Worm (Caenorhabditis elegans) whole organism, young adult: ENCODE data around the gene ckc-1.

Experiments used
- B0019.2 ChIP-seq: fragments of 200-800 bp; sonication (Bioruptor generic); conservative IDR thresholded peaks from 2 replicates; pipeline ENCODE4 v1.3.6; 2022; ENCODE audit warnings: missing genetic modification reagents, missing genetic modification characterization, missing compliant biosample characterization
- F49E8.2 ChIP-seq: sonication (generic microtip); optimal IDR thresholded peaks from 3 replicates; lab custom pipeline; 2017; ENCODE audit warnings: missing genetic modification characterization, mild to moderate bottlenecking, missing compliant biosample characterization, antibody characterized with exemption, moderate library complexity; ENCODE audit not compliant: insufficient read depth
- Y95B8A.8 ChIP-seq: fragments of 200-800 bp; sonication (Bioruptor generic); IDR thresholded peaks from 2 replicates; pipeline ENCODE4 v1.3.6; 2022; ENCODE audit warnings: missing genetic modification reagents, missing genetic modification characterization, missing compliant biosample characterization
- ama-1 ChIP-seq, 3 experiments: fragments of 150-350 bp in 1 of 3; sonication (generic microtip) in 2 of 3; optimal IDR thresholded peaks; 2 replicates each; lab custom pipeline; 2014 to 2018; ENCODE audit warnings: missing biosample characterization in 2 of 3, missing genetic modification characterization in 2 of 3, missing genetic modification reagents in 2 of 3
- ccch-3 ChIP-seq: fragments of 200-800 bp; sonication (Bioruptor generic); optimal IDR thresholded peaks from 2 replicates; lab custom pipeline; 2018; ENCODE audit warnings: mild to moderate bottlenecking, missing genetic modification characterization, missing compliant biosample characterization

Gene ckc-1

ce11 chrX:3628016-3628415 is 51.6 kb downstream of the ckc-1 start, which contains the start of gene vep-2:
TSS of gene vep-2 (plus strand) at chrX:3628316.
- no peak for TF ChIP-seq B0019.2 (GFP tag; lab: Robert Waterston, UW)
- no peak for TF ChIP-seq F49E8.2 (tag; lab: Kevin White, UChicago)
- TF ChIP-seq ama-1 (optimal IDR thresholded peaks at IDR 0.05; lab: Kevin White, UChicago) = no peak
- TF ChIP-seq ama-1 (GFP tag; optimal IDR thresholded peaks at IDR 0.05; lab: Kevin White, UChicago) = no peak
- TF ChIP-seq ccch-3 (GFP tag; lab: Kevin White, UChicago) = no peak
- TF ChIP-seq Y95B8A.8 = no peak
